Worm (Caenorhabditis elegans): ENCODE data around the gene C04C3.14.

ce11 chrIV:3398078-3398477, 2.4 kb downstream of the C04C3.14 start:
- TF ChIP-seq nhr-76 (tag; optimal IDR thresholded peaks at IDR 0.05), result no peak
- TF ChIP-seq aly-2 (tag; optimal IDR thresholded peaks at IDR 0.05), result no peak
- no peak for TF ChIP-seq snpc-4 (tag; optimal IDR thresholded peaks at IDR 0.05)
- TF ChIP-seq tlp-1 (tag; optimal IDR thresholded peaks at IDR 0.05), result no peak
- no peak for TF ChIP-seq unc-62 (GFP tag; optimal IDR thresholded peaks at IDR 0.05)
- no peak for TF ChIP-seq jun-1 (tag; optimal IDR thresholded peaks at IDR 0.05)
- no peak for TF ChIP-seq zag-1 (tag; optimal IDR thresholded peaks at IDR 0.05)
- TF ChIP-seq ets-5 (GFP tag; IDR thresholded peaks at IDR 0.05), result no peak
- no peak for TF ChIP-seq ama-1 (optimal IDR thresholded peaks at IDR 0.05)
- no peak for TF ChIP-seq elt-2 (tag; optimal IDR thresholded peaks at IDR 0.05)
- no peak for TF ChIP-seq lin-39 (tag; optimal IDR thresholded peaks at IDR 0.05)
- no peak for TF ChIP-seq nhr-28 (tag; optimal IDR thresholded peaks at IDR 0.05)
